Worm (Caenorhabditis elegans) whole organism, L4 larva: Measurements from ENCODE around the gene idpp-3.

Experiments used
- aly-2 ChIP-seq: sonication (generic microtip); optimal IDR thresholded peaks from 2 replicates; lab custom pipeline; 2018; ENCODE audit warnings: missing biosample characterization, missing genetic modification characterization
- fos-1 ChIP-seq: fragments of 150-350 bp; optimal IDR thresholded peaks from 2 replicates; lab custom pipeline; 2014; ENCODE audit warnings: missing biosample characterization, missing genetic modification characterization
- lin-38 ChIP-seq: fragments of 200-800 bp; sonication (Bioruptor generic); IDR thresholded peaks from 2 replicates; pipeline ENCODE4 v1.3.6; 2022; ENCODE audit warnings: missing genetic modification reagents, missing genetic modification characterization, missing compliant biosample characterization
- nhr-76 ChIP-seq: fragments of 150-350 bp; optimal IDR thresholded peaks from 2 replicates; lab custom pipeline; 2014; ENCODE audit warnings: missing biosample characterization, missing genetic modification characterization

DNA sequence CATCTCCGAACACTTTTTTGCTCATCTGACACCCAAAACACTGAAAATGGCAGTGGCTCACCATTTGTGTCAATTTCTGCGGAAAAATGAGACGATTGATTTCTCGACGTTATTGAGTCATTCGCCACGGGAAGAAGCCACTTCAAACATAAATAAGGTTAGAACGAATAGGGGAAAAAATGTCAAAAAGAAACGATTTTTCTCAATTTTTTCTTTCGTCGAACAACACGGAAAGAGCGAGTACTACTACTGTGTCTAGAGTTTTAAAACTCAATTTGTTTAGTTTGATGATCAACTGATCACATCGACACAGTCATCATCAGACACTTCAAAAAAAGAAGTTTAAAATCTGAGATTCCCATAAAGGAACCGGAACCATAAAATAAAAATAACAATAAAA is 40.5 kb downstream of the idpp-3 start:
- TF ChIP-seq fos-1, result no peak
- TF ChIP-seq aly-2, result no peak
- TF ChIP-seq lin-38, result no peak
- TF ChIP-seq nhr-76, result no peak
